Worm (Caenorhabditis elegans) whole organism, L2 larva: ENCODE results near the gene ZC449.1.
A peak's percentile ranks its signal among the peaks of the same experiment; 100 is the strongest.

Experiments
- C34F6.9 ChIP-seq: fragments of 150-350 bp; optimal IDR thresholded peaks from 2 replicates; lab custom pipeline; 2014; ENCODE audit warnings: missing biosample characterization, missing genetic modification characterization
- F13H6.1 ChIP-seq: sonication (generic microtip); optimal IDR thresholded peaks from 2 replicates; lab custom pipeline; 2016; ENCODE audit warnings: missing genetic modification characterization, missing compliant biosample characterization
- Y55F3AM.14 ChIP-seq: fragments of 200-800 bp; sonication (Bioruptor generic); optimal IDR thresholded peaks from 2 replicates; lab custom pipeline; 2018; ENCODE audit warnings: mild to moderate bottlenecking, missing genetic modification characterization, missing compliant biosample characterization
- ZK546.5 ChIP-seq: sonication (generic microtip); optimal IDR thresholded peaks from 2 replicates; lab custom pipeline; 2017; ENCODE audit warnings: missing biosample characterization, missing genetic modification characterization
- alr-1 ChIP-seq: fragments of 150-350 bp; optimal IDR thresholded peaks from 2 replicates; lab custom pipeline; 2014; ENCODE audit warnings: missing biosample characterization, missing genetic modification characterization
- aly-2 ChIP-seq: fragments of 150-350 bp; optimal IDR thresholded peaks from 2 replicates; lab custom pipeline; 2014; ENCODE audit warnings: missing biosample characterization, missing genetic modification characterization
- crh-2 ChIP-seq: sonication (generic microtip); optimal IDR thresholded peaks from 2 replicates; lab custom pipeline; 2017; ENCODE audit warnings: missing biosample characterization, missing genetic modification characterization
- dmd-4 ChIP-seq: sonication (generic microtip); optimal IDR thresholded peaks from 2 replicates; lab custom pipeline; 2017; ENCODE audit warnings: missing biosample characterization, missing genetic modification characterization
- egl-27 ChIP-seq: sonication (generic microtip); optimal IDR thresholded peaks from 3 replicates; lab custom pipeline; 2017; ENCODE audit warnings: missing biosample characterization, missing genetic modification reagents, missing genetic modification characterization
- elt-1 ChIP-seq: fragments of 150-350 bp; optimal IDR thresholded peaks from 2 replicates; lab custom pipeline; 2014; ENCODE audit warnings: missing biosample characterization, missing genetic modification characterization
- elt-3 ChIP-seq: sonication (generic microtip); optimal IDR thresholded peaks from 2 replicates; lab custom pipeline; 2017; ENCODE audit warnings: missing biosample characterization, missing genetic modification characterization
- fos-1 ChIP-seq: fragments of 150-350 bp; optimal IDR thresholded peaks from 2 replicates; lab custom pipeline; 2014; ENCODE audit warnings: missing biosample characterization, missing genetic modification characterization
- gmeb-1 ChIP-seq: fragments of 150-350 bp; optimal IDR thresholded peaks from 2 replicates; lab custom pipeline; 2014; ENCODE audit warnings: missing biosample characterization, missing genetic modification characterization
- lin-39 ChIP-seq: fragments of 150-350 bp; optimal IDR thresholded peaks from 2 replicates; lab custom pipeline; 2014; ENCODE audit warnings: missing biosample characterization, missing genetic modification reagents, missing genetic modification characterization
- lsy-2 ChIP-seq, 2 experiments: fragments of 150-350 bp in 1 of 2; sonication (generic microtip) in 1 of 2; optimal IDR thresholded peaks; 2 replicates each; lab custom pipeline; 2014 to 2017; ENCODE audit warnings: missing biosample characterization in 2 of 2, missing genetic modification characterization in 2 of 2
- mab-5 ChIP-seq: fragments of 150-350 bp; optimal IDR thresholded peaks from 2 replicates; lab custom pipeline; 2014; ENCODE audit warnings: missing biosample characterization, missing genetic modification characterization
- nhr-10 ChIP-seq: sonication (generic microtip); optimal IDR thresholded peaks from 2 replicates; lab custom pipeline; 2017; ENCODE audit warnings: missing biosample characterization, missing genetic modification characterization
- nhr-11 ChIP-seq: fragments of 150-350 bp; optimal IDR thresholded peaks from 2 replicates; lab custom pipeline; 2014; ENCODE audit warnings: missing biosample characterization, missing genetic modification characterization
- nhr-12 ChIP-seq: fragments of 150-350 bp; optimal IDR thresholded peaks from 2 replicates; lab custom pipeline; 2014; ENCODE audit warnings: missing biosample characterization, missing genetic modification characterization
- nhr-129 ChIP-seq: fragments of 150-350 bp; optimal IDR thresholded peaks from 2 replicates; lab custom pipeline; 2014; ENCODE audit warnings: missing biosample characterization, missing genetic modification characterization
- nhr-21 ChIP-seq: fragments of 150-350 bp; optimal IDR thresholded peaks from 2 replicates; lab custom pipeline; 2014; ENCODE audit warnings: missing biosample characterization, missing genetic modification characterization
- nhr-23 ChIP-seq: fragments of 150-350 bp; optimal IDR thresholded peaks from 2 replicates; lab custom pipeline; 2014; ENCODE audit warnings: missing biosample characterization, missing genetic modification reagents, missing genetic modification characterization
- nhr-25 ChIP-seq: fragments of 150-350 bp; sonication (generic microtip); optimal IDR thresholded peaks from 3 replicates; lab custom pipeline; 2014; ENCODE audit warnings: missing biosample characterization, missing genetic modification characterization
- nhr-6 ChIP-seq: fragments of 150-350 bp; optimal IDR thresholded peaks from 2 replicates; lab custom pipeline; 2014; ENCODE audit warnings: missing biosample characterization, missing genetic modification characterization
- nhr-77 ChIP-seq: fragments of 150-350 bp; optimal IDR thresholded peaks from 2 replicates; lab custom pipeline; 2014; ENCODE audit warnings: missing biosample characterization, missing genetic modification characterization
- peb-1 ChIP-seq: fragments of 150-350 bp; optimal IDR thresholded peaks from 2 replicates; lab custom pipeline; 2014; ENCODE audit warnings: missing biosample characterization, missing genetic modification characterization
- sem-4 ChIP-seq: fragments of 150-350 bp; optimal IDR thresholded peaks from 2 replicates; lab custom pipeline; 2014; ENCODE audit warnings: missing biosample characterization, missing genetic modification reagents, missing genetic modification characterization
- skn-1 ChIP-seq: sonication (generic microtip); optimal IDR thresholded peaks from 2 replicates; lab custom pipeline; 2017; ENCODE audit warnings: missing biosample characterization, missing genetic modification characterization
- sma-3 ChIP-seq: sonication (generic microtip); optimal IDR thresholded peaks from 2 replicates; lab custom pipeline; 2016; ENCODE audit warnings: missing genetic modification reagents, missing genetic modification characterization, missing compliant biosample characterization
- sma-9 ChIP-seq, 2 experiments: fragments of 150-350 bp in 1 of 2; sonication (generic microtip) in 1 of 2; optimal IDR thresholded peaks; 2 replicates each; lab custom pipeline; 2014 to 2016; ENCODE audit warnings: missing genetic modification characterization in 2 of 2, mild to moderate bottlenecking in 1 of 2, missing biosample characterization in 1 of 2, missing compliant biosample characterization in 1 of 2, missing genetic modification reagents in 1 of 2, moderate library complexity in 1 of 2
- snpc-4 ChIP-seq: fragments of 150-350 bp; optimal IDR thresholded peaks from 2 replicates; lab custom pipeline; 2014; ENCODE audit warnings: missing biosample characterization, missing genetic modification characterization
- unc-39 ChIP-seq: fragments of 150-350 bp; optimal IDR thresholded peaks from 2 replicates; lab custom pipeline; 2014; ENCODE audit warnings: missing biosample characterization, missing genetic modification characterization
- unc-55 ChIP-seq: fragments of 150-350 bp; sonication (generic microtip); optimal IDR thresholded peaks from 3 replicates; lab custom pipeline; 2014; ENCODE audit warnings: missing biosample characterization, missing genetic modification reagents, missing genetic modification characterization
- ztf-1 ChIP-seq: fragments of 200-800 bp; sonication (Bioruptor generic); conservative IDR thresholded peaks from 2 replicates; pipeline ENCODE4 v1.3.6; 2022; ENCODE audit warnings: missing genetic modification characterization, missing compliant biosample characterization
- ztf-11 ChIP-seq: sonication (generic microtip); optimal IDR thresholded peaks from 2 replicates; lab custom pipeline; 2017; ENCODE audit warnings: missing biosample characterization, missing genetic modification characterization

Gene ZC449.1

ce11 chrX:5063750-5064652 is 39.8 kb downstream of the ZC449.1 start, which contains the start of gene C24H10.2:
TSS of gene C24H10.2 (plus strand) at chrX:5064602.
- TF ChIP-seq sma-3 (GFP tag; lab: Kevin White, UChicago) (peak; percentile 14), sem-4 (tag; lab: Kevin White, UChicago) (peak; percentile 62), unc-39 (tag; lab: Kevin White, UChicago) (no peak), alr-1 (no peak), C34F6.9 (peak; percentile 6), F13H6.1 (peak; percentile 69), elt-3 (no peak), Y55F3AM.14 (GFP tag; lab: Kevin White, UChicago) (peak; percentile 2), lsy-2 (tag; optimal IDR thresholded peaks at IDR 0.05; lab: Kevin White, UChicago) (peak in 1 of 2 experiments; percentile 31), mab-5 (no peak), gmeb-1 (tag; lab: Kevin White, UChicago) (peak; percentile 41), sma-9 (GFP tag; optimal IDR thresholded peaks at IDR 0.05; lab: Kevin White, UChicago) (peak; percentile 41), sma-9 (tag; optimal IDR thresholded peaks at IDR 0.05; lab: Kevin White, UChicago) (no peak), nhr-25 (tag; lab: Kevin White, UChicago) (peak; percentile 20), fos-1 (tag; lab: Kevin White, UChicago) (peak; percentile 35), unc-55 (GFP tag; lab: Kevin White, UChicago) (peak; percentile 52), nhr-129 (tag; lab: Kevin White, UChicago) (peak; percentile 72)

DNA sequence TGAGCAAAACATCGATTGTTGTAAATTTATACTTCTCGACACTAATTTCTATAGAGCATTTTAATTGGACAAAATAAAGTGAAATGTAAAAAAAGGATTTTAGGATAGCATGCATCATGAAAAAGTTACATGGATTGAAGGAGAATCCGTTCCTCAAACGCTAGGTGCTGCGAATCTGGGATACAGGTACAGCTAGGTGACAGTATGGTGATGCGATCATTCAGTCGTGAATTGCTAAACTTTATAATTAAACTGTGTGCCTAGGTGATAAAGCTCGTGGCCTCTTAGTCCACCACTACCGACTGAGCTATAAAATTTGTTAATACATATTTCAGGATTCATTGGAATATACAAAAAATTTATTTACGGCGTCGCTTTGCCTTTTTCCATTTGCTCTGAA is 42.4 kb downstream of the ZC449.1 start:
- TF ChIP-seq snpc-4 (tag; lab: Kevin White, UChicago) (no peak), skn-1 (tag; lab: Kevin White, UChicago) (no peak), crh-2 (tag; lab: Kevin White, UChicago) (no peak), lin-39 (no peak), ztf-11 (tag; lab: Kevin White, UChicago) (no peak), nhr-11 (no peak), lsy-2 (tag; optimal IDR thresholded peaks at IDR 0.05; lab: Kevin White, UChicago) (no peak), elt-3 (no peak), nhr-77 (tag; lab: Kevin White, UChicago) (no peak), C34F6.9 (no peak), egl-27 (no peak), nhr-10 (tag; lab: Kevin White, UChicago) (no peak), Y55F3AM.14 (GFP tag; lab: Kevin White, UChicago) (no peak), nhr-12 (tag; lab: Kevin White, UChicago) (no peak)
- TF ChIP-seq, all 48 proteins: peak for 0

ce11 chrX:5067796-5068195 is 43.6 kb downstream of the ZC449.1 start, which contains the start of gene clc-7:
TSS of gene clc-7 (plus strand) at chrX:5068096.
- TF ChIP-seq peb-1 (tag; lab: Kevin White, UChicago) = no peak
- TF ChIP-seq nhr-12 (tag; lab: Kevin White, UChicago) = no peak
- TF ChIP-seq aly-2 (tag; lab: Kevin White, UChicago) = no peak
- no peak for TF ChIP-seq ztf-1 (GFP tag; lab: Robert Waterston, UW)
- no peak for TF ChIP-seq dmd-4 (tag; lab: Kevin White, UChicago)
- TF ChIP-seq nhr-129 (tag; lab: Kevin White, UChicago) = no peak
- no peak for TF ChIP-seq snpc-4 (tag; lab: Kevin White, UChicago)
- no peak for TF ChIP-seq crh-2 (tag; lab: Kevin White, UChicago)
- TF ChIP-seq nhr-21 (tag; lab: Kevin White, UChicago) = no peak
- no peak for TF ChIP-seq sem-4 (tag; lab: Kevin White, UChicago)
- TF ChIP-seq lsy-2 (tag; optimal IDR thresholded peaks at IDR 0.05; lab: Kevin White, UChicago) = no peak
- TF ChIP-seq egl-27 = no peak
- no peak for TF ChIP-seq nhr-23 (tag; lab: Kevin White, UChicago)
- TF ChIP-seq nhr-6 (tag; lab: Kevin White, UChicago) = no peak
- TF ChIP-seq ZK546.5 (tag; lab: Kevin White, UChicago) = no peak
- no peak for TF ChIP-seq C34F6.9
- TF ChIP-seq sma-9 (GFP tag; optimal IDR thresholded peaks at IDR 0.05; lab: Kevin White, UChicago) = no peak
- no peak for TF ChIP-seq sma-9 (tag; optimal IDR thresholded peaks at IDR 0.05; lab: Kevin White, UChicago)
- TF ChIP-seq ztf-11 (tag; lab: Kevin White, UChicago) = no peak
- no peak for TF ChIP-seq Y55F3AM.14 (GFP tag; lab: Kevin White, UChicago)
- TF ChIP-seq elt-1 (tag; lab: Kevin White, UChicago) = no peak
